Worm (Caenorhabditis elegans): ENCODE results near the gene sec-3.

The sec-3 gene

DNA sequence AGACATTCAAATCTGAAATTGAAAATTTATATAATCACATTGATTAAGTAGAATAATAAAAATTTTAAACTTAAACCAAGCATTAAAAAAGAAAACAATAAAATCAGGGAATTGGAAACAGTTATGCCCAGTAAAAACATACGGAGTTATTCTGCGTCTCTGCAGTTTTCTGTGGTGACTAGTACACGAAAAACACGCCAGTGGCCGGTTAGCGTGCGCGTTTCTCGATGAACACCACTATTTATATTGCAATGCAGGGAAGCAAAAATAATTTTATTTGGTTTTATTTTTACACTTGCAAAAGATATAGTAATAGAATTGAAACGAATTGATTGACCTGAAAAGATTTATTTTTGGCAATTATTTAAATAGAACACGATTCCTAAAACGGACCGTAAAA lies at the start of gene sec-3:
TSS of gene sec-3 (minus strand) at position 21 of the 400 bp plus-strand sequence.
- TF ChIP-seq hlh-30 (tag; optimal IDR thresholded peaks at IDR 0.05; ENCODE audit: insufficient read depth) (peak; percentile 88), F10B5.3 (tag; optimal IDR thresholded peaks at IDR 0.05) (peak; percentile 73), nhr-77 (tag; optimal IDR thresholded peaks at IDR 0.05) (peak; percentile 83), ztf-7 (tag; optimal IDR thresholded peaks at IDR 0.05) (peak; percentile 75), nhr-42 (GFP tag; IDR thresholded peaks at IDR 0.05) (peak; percentile 63; the same call in 1 of the 2 replicates), hlh-11 (tag; optimal IDR thresholded peaks at IDR 0.05) (peak; percentile 93), lin-15B (tag; optimal IDR thresholded peaks at IDR 0.05) (peak; percentile 12), rbr-2 (tag; optimal IDR thresholded peaks at IDR 0.05) (peak; percentile 88), jun-1 (tag; optimal IDR thresholded peaks at IDR 0.05) (peak; percentile 70), zip-11 (GFP tag; IDR thresholded peaks at IDR 0.05) (no peak), mdt-29 (GFP tag; IDR thresholded peaks at IDR 0.05) (no peak), dve-1 (tag; optimal IDR thresholded peaks at IDR 0.05; ENCODE audit: insufficient read depth) (peak; percentile 96), mxl-2 (GFP tag; conservative IDR thresholded peaks at IDR 0.05) (no peak), aha-1 (tag) (peak; percentile 98), ceh-20 (GFP tag; IDR thresholded peaks at IDR 0.05) (0 out of 2 replicates have a peak, but pooled peaks have one; percentile 54), Y75B8A.6 (GFP tag; IDR thresholded peaks at IDR 0.05) (no peak), mxl-3 (GFP tag; optimal IDR thresholded peaks at IDR 0.05) (peak; percentile 62), lin-38 (GFP tag; IDR thresholded peaks at IDR 0.05) (peak; percentile 86), vab-7 (GFP tag; IDR thresholded peaks at IDR 0.05) (peak; percentile 19; the same call in 1 of the 2 replicates), pha-4 (GFP tag; IDR thresholded peaks at IDR 0.05) (peak; percentile 55), pha-4 (tag; optimal IDR thresholded peaks at IDR 0.05) (peak; percentile 88), dmd-9 (GFP tag; IDR thresholded peaks at IDR 0.05) (peak; percentile 51; the same call in 1 of the 2 replicates), ctbp-1 (GFP tag; IDR thresholded peaks at IDR 0.05) (0 out of 2 replicates have a peak, but pooled peaks have one; percentile 17), snpc-4 (tag; optimal IDR thresholded peaks at IDR 0.05) (no peak), nhr-10 (tag; optimal IDR thresholded peaks at IDR 0.05) (no peak), dmd-6 (GFP tag; IDR thresholded peaks at IDR 0.05) (peak; percentile 80), unc-130 (GFP tag; optimal IDR thresholded peaks at IDR 0.05) (no peak), tra-1 (GFP tag; IDR thresholded peaks at IDR 0.05) (peak; percentile 53; the same call in 1 of the 2 replicates), egl-43 (GFP tag; IDR thresholded peaks at IDR 0.05) (no peak), ama-1 (optimal IDR thresholded peaks at IDR 0.05) (peak; percentile 15), Y5F2A.4 (GFP tag; optimal IDR thresholded peaks at IDR 0.05) (no peak), php-3 (GFP tag; IDR thresholded peaks at IDR 0.05) (peak; percentile 53; the same call in 1 of the 2 replicates), spr-3 (GFP tag; optimal IDR thresholded peaks at IDR 0.05) (peak; percentile 42), egl-27 (tag; optimal IDR thresholded peaks at IDR 0.05) (no peak), zfp-3 (GFP tag; conservative IDR thresholded peaks at IDR 0.05) (peak; percentile 68), nhr-25 (tag; optimal IDR thresholded peaks at IDR 0.05; ENCODE audit: borderline replicate concordance, insufficient read depth) (peak; percentile 81), daf-12 (tag; optimal IDR thresholded peaks at IDR 0.05) (no peak), mep-1 (tag; optimal IDR thresholded peaks at IDR 0.05) (peak; percentile 94), mes-2 (tag; optimal IDR thresholded peaks at IDR 0.05; ENCODE audit: poor library complexity, severe bottlenecking) (peak; percentile 93), mdl-1 (tag; optimal IDR thresholded peaks at IDR 0.05) (peak; percentile 11 to 66), F37D6.2 (tag; optimal IDR thresholded peaks at IDR 0.05) (peak; percentile 68), hmg-1.1 (GFP tag; IDR thresholded peaks at IDR 0.05) (peak; percentile 87), lin-29 (GFP tag; IDR thresholded peaks at IDR 0.05) (peak; percentile 53; the same call in 1 of the 2 replicates), dpl-1 (GFP tag; optimal IDR thresholded peaks at IDR 0.05) (peak; percentile 74), nhr-6 (tag; optimal IDR thresholded peaks at IDR 0.05) (peak; percentile 73), nhr-28 (tag; optimal IDR thresholded peaks at IDR 0.05) (peak; percentile 75), T26A8.4 (GFP tag; IDR thresholded peaks at IDR 0.05) (peak; percentile 85), snpc-1.2 (GFP tag; IDR thresholded peaks at IDR 0.05) (no peak), nhr-76 (tag; optimal IDR thresholded peaks at IDR 0.05) (no peak), lin-13 (GFP tag; optimal IDR thresholded peaks at IDR 0.05) (peak; percentile 84), lsy-2 (tag; optimal IDR thresholded peaks at IDR 0.05) (peak in 1 of 2 experiments; percentile 92)

Data from whole organism, L4 larva.